Worm (Caenorhabditis elegans) whole organism, early embryonic: ENCODE measurements around the gene F16B4.5.

ENCODE experiments used
- B0310.2 ChIP-seq: sonication (generic microtip); optimal IDR thresholded peaks from 2 replicates; lab custom pipeline; 2016; ENCODE audit warnings: mild to moderate bottlenecking, missing genetic modification characterization, missing compliant biosample characterization
- F13C5.2 ChIP-seq: sonication (generic microtip); optimal IDR thresholded peaks from 2 replicates; lab custom pipeline; 2017; ENCODE audit warnings: mild to moderate bottlenecking, missing genetic modification characterization, inconsistent platforms, missing compliant biosample characterization
- aly-1 ChIP-seq: sonication (generic microtip); optimal IDR thresholded peaks from 2 replicates; lab custom pipeline; 2016; ENCODE audit warnings: missing genetic modification characterization, missing compliant biosample characterization
- ama-1 ChIP-seq: fragments of 150-350 bp; optimal IDR thresholded peaks from 2 replicates; lab custom pipeline; 2014
- ceh-13 ChIP-seq: fragments of 200-800 bp; sonication (Bioruptor generic); optimal IDR thresholded peaks from 2 replicates; lab custom pipeline; 2018; ENCODE audit warnings: mild to moderate bottlenecking, missing genetic modification characterization, missing compliant biosample characterization
- ceh-36 ChIP-seq: sonication (generic microtip); optimal IDR thresholded peaks from 2 replicates; lab custom pipeline; 2016; ENCODE audit warnings: missing genetic modification characterization, inconsistent platforms, missing compliant biosample characterization
- ets-7 ChIP-seq: sonication (generic microtip); optimal IDR thresholded peaks from 2 replicates; lab custom pipeline; 2016; ENCODE audit warnings: missing genotype, missing genetic modification characterization, missing compliant biosample characterization
- hmbx-1 ChIP-seq: sonication (generic microtip); optimal IDR thresholded peaks from 2 replicates; lab custom pipeline; 2016; ENCODE audit warnings: mild to moderate bottlenecking, missing genetic modification characterization, missing compliant biosample characterization
- hmg-4 ChIP-seq: fragments of 200-800 bp; sonication (Bioruptor generic); optimal IDR thresholded peaks from 2 replicates; lab custom pipeline; 2018; ENCODE audit warnings: mild to moderate bottlenecking, missing genetic modification characterization, missing compliant biosample characterization
- pes-1 ChIP-seq: fragments of 200-800 bp; sonication (Bioruptor generic); IDR thresholded peaks from 2 replicates; pipeline ENCODE4 v1.3.6; 2022; ENCODE audit warnings: missing genetic modification reagents, missing genetic modification characterization, missing compliant biosample characterization
- tbx-11 ChIP-seq: fragments of 200-800 bp; sonication (Bioruptor generic); IDR thresholded peaks from 2 replicates; pipeline ENCODE4 v1.3.6; 2022; ENCODE audit warnings: missing genetic modification characterization, missing compliant biosample characterization
- tbx-37 ChIP-seq: fragments of 200-800 bp; sonication (Bioruptor generic); conservative IDR thresholded peaks from 2 replicates; pipeline ENCODE4 v1.3.6; 2022; ENCODE audit warnings: missing genetic modification reagents, missing genetic modification characterization, missing compliant biosample characterization
- tra-4 ChIP-seq: sonication (generic microtip); optimal IDR thresholded peaks from 2 replicates; lab custom pipeline; 2017; ENCODE audit warnings: missing genetic modification characterization, missing compliant biosample characterization

ce11 chrV:1558113-1558512 lies 30.1 kb upstream of the F16B4.5 start:
- TF ChIP-seq ceh-13 (GFP tag; lab: Kevin White, UChicago) (no peak), F13C5.2 (tag; lab: Kevin White, UChicago) (no peak), ama-1 (lab: Kevin White, UChicago) (no peak), ets-7 (tag; lab: Kevin White, UChicago) (no peak), aly-1 (tag; lab: Kevin White, UChicago) (no peak), hmg-4 (no peak), pes-1 (GFP tag; lab: Robert Waterston, UW) (no peak), hmbx-1 (no peak), B0310.2 (tag; lab: Kevin White, UChicago) (no peak), tbx-11 (GFP tag; lab: Robert Waterston, UW) (no peak), ceh-36 (tag; lab: Kevin White, UChicago) (no peak), tbx-37 (no peak), tra-4 (tag; lab: Kevin White, UChicago) (no peak)
